Fruit fly (Drosophila melanogaster): Measurements from ENCODE around the gene CG5885.

dm6 chr2L:9915011-9915850 is 2.9 kb downstream of the CG5885 start, which contains the start of gene yip2:
- TF ChIP-seq CG8478 (optimal IDR thresholded peaks at IDR 0.05) = no peak
- TF ChIP-seq CTCF (optimal IDR thresholded peaks at IDR 0.05) = no peak
